Fruit fly (Drosophila melanogaster) whole organism, prepupa: ENCODE data around the gene NimB5.

Source experiments
- Blimp-1 ChIP-seq: fragments of 200-800 bp; sonication (Bioruptor generic); optimal IDR thresholded peaks from 3 replicates; lab custom pipeline; 2017; ENCODE audit warnings: missing biosample characterization, missing genetic modification characterization, mild to moderate bottlenecking, moderate library complexity, missing genetic modification reagents
- CG10631 ChIP-seq: fragments of 200-800 bp; sonication (Bioruptor generic); optimal IDR thresholded peaks from 2 replicates; lab custom pipeline; 2016; ENCODE audit warnings: missing biosample characterization, missing genetic modification characterization
- CG10669 ChIP-seq: fragments of 200-800 bp; sonication (Bioruptor generic); optimal IDR thresholded peaks from 3 replicates; lab custom pipeline; 2018; ENCODE audit warnings: missing biosample characterization, mild to moderate bottlenecking, missing genetic modification characterization, moderate library complexity
- CG11294 ChIP-seq: fragments of 200-800 bp; sonication (Bioruptor generic); IDR thresholded peaks from 2 replicates; pipeline ENCODE4 v1.3.6; 2022; ENCODE audit warnings: missing biosample characterization, missing genetic modification characterization
- CG11902 ChIP-seq: fragments of 200-800 bp; sonication (Bioruptor generic); optimal IDR thresholded peaks from 3 replicates; lab custom pipeline; 2016; ENCODE audit warnings: missing biosample characterization, missing genetic modification characterization
- CG15336 ChIP-seq: fragments of 200-800 bp; sonication (Bioruptor generic); IDR thresholded peaks from 2 replicates; pipeline ENCODE4 v1.3.6; 2022; ENCODE audit warnings: missing biosample characterization, missing genetic modification characterization
- CG1621 ChIP-seq: fragments of 200-800 bp; sonication (Bioruptor generic); optimal IDR thresholded peaks from 3 replicates; lab custom pipeline; 2018; ENCODE audit warnings: missing biosample characterization, mild to moderate bottlenecking, missing genetic modification characterization
- CG3032 ChIP-seq: fragments of 200-800 bp; optimal IDR thresholded peaks from 2 replicates; lab custom pipeline; 2019; ENCODE audit warnings: missing biosample characterization, mild to moderate bottlenecking, missing genetic modification characterization, moderate library complexity
- CG32006 ChIP-seq: fragments of 200-800 bp; sonication (Bioruptor generic); optimal IDR thresholded peaks from 3 replicates; lab custom pipeline; 2017; ENCODE audit warnings: missing biosample characterization, mild to moderate bottlenecking, missing genetic modification characterization
- CG34406 ChIP-seq: fragments of 200-800 bp; sonication (Bioruptor generic); optimal IDR thresholded peaks from 3 replicates; lab custom pipeline; 2016; ENCODE audit warnings: missing biosample characterization, missing genetic modification characterization
- CG3919 ChIP-seq: fragments of 200-800 bp; sonication (Bioruptor generic); optimal IDR thresholded peaks from 3 replicates; lab custom pipeline; 2016; ENCODE audit warnings: missing biosample characterization, missing genetic modification characterization
- CG4318 ChIP-seq: fragments of 200-800 bp; sonication (Bioruptor generic); optimal IDR thresholded peaks from 3 replicates; lab custom pipeline; 2017; ENCODE audit warnings: missing biosample characterization, mild to moderate bottlenecking, missing genetic modification characterization
- CG6163 ChIP-seq: fragments of 200-800 bp; sonication (Bioruptor generic); IDR thresholded peaks from 3 replicates; pipeline ENCODE4 v1.3.6; 2022; ENCODE audit warnings: missing biosample characterization, missing genetic modification characterization
- CG6276 ChIP-seq: fragments of 200-800 bp; sonication (Bioruptor generic); optimal IDR thresholded peaks from 2 replicates; lab custom pipeline; 2017; ENCODE audit warnings: missing biosample characterization, mild to moderate bottlenecking, missing genetic modification characterization
- CG6792 ChIP-seq: fragments of 200-800 bp; sonication (Bioruptor generic); optimal IDR thresholded peaks from 3 replicates; lab custom pipeline; 2016; ENCODE audit warnings: missing biosample characterization, missing genetic modification characterization
- CG6808 ChIP-seq: fragments of 200-800 bp; sonication (Bioruptor generic); optimal IDR thresholded peaks from 3 replicates; lab custom pipeline; 2017; ENCODE audit warnings: missing biosample characterization, missing genetic modification characterization, mild to moderate bottlenecking, moderate library complexity, missing genetic modification reagents
- CG7368 ChIP-seq: fragments of 200-800 bp; sonication (Bioruptor generic); optimal IDR thresholded peaks from 3 replicates; lab custom pipeline; 2016; ENCODE audit warnings: missing biosample characterization, missing genetic modification characterization
- CG8119 ChIP-seq: fragments of 200-800 bp; sonication (Bioruptor generic); IDR thresholded peaks from 3 replicates; pipeline ENCODE4 v1.3.6; 2022; ENCODE audit warnings: missing biosample characterization, missing genetic modification characterization
- CG8319 ChIP-seq: fragments of 200-800 bp; sonication (Bioruptor generic); optimal IDR thresholded peaks from 3 replicates; lab custom pipeline; 2016; ENCODE audit warnings: missing biosample characterization, missing genetic modification characterization
- CG8632 ChIP-seq: fragments of 200-800 bp; sonication (Bioruptor generic); optimal IDR thresholded peaks from 3 replicates; lab custom pipeline; 2016; ENCODE audit warnings: missing biosample characterization, missing genetic modification characterization
- Eip75B ChIP-seq: fragments of 200-800 bp; sonication (Bioruptor generic); optimal IDR thresholded peaks from 3 replicates; lab custom pipeline; 2016; ENCODE audit warnings: missing biosample characterization, missing genetic modification characterization
- Eip78C ChIP-seq: fragments of 200-800 bp; sonication (Bioruptor generic); peaks from one replicate; lab custom pipeline; 2016; ENCODE audit warnings: missing biosample characterization, missing genetic modification characterization
- Eip93F ChIP-seq: fragments of 200-800 bp; sonication (Bioruptor generic); optimal IDR thresholded peaks from 2 replicates; lab custom pipeline; 2016; ENCODE audit warnings: missing biosample characterization, mild to moderate bottlenecking, missing genetic modification characterization
- Ets96B ChIP-seq: fragments of 200-800 bp; optimal IDR thresholded peaks from 2 replicates; lab custom pipeline; 2019; ENCODE audit warnings: missing biosample characterization, mild to moderate bottlenecking, missing genetic modification characterization, moderate library complexity
- Gug ChIP-seq: fragments of 200-800 bp; sonication (Bioruptor generic); IDR thresholded peaks from 2 replicates; pipeline ENCODE4 v1.3.6; 2022; ENCODE audit warnings: missing biosample characterization, missing genetic modification characterization
- Hr38 ChIP-seq: sonication (Bioruptor generic); optimal IDR thresholded peaks from 2 replicates; lab custom pipeline; 2016; ENCODE audit warnings: missing biosample characterization, missing genetic modification characterization
- Hr39 ChIP-seq: fragments of 200-800 bp; sonication (Bioruptor generic); optimal IDR thresholded peaks from 2 replicates; lab custom pipeline; 2016; ENCODE audit warnings: missing biosample characterization, missing genetic modification characterization
- Hr4 ChIP-seq: fragments of 200-800 bp; sonication (Bioruptor generic); optimal IDR thresholded peaks from 3 replicates; lab custom pipeline; 2016; ENCODE audit warnings: missing biosample characterization, missing genetic modification characterization
- Lpt ChIP-seq: fragments of 200-800 bp; sonication (Bioruptor generic); optimal IDR thresholded peaks from 3 replicates; lab custom pipeline; 2016; ENCODE audit warnings: missing biosample characterization, missing genetic modification characterization
- Met ChIP-seq: fragments of 200-800 bp; sonication (Bioruptor generic); optimal IDR thresholded peaks from 3 replicates; lab custom pipeline; 2016; ENCODE audit warnings: missing biosample characterization, missing genetic modification characterization
- Smox ChIP-seq: fragments of 200-800 bp; sonication (Bioruptor generic); optimal IDR thresholded peaks from 3 replicates; lab custom pipeline; 2016; ENCODE audit warnings: missing biosample characterization, missing genetic modification characterization
- Sox14 ChIP-seq: fragments of 200-800 bp; sonication (Bioruptor generic); optimal IDR thresholded peaks from 3 replicates; lab custom pipeline; 2016; ENCODE audit warnings: missing biosample characterization, missing genetic modification characterization
- achi ChIP-seq: fragments of 200-800 bp; sonication (Bioruptor generic); optimal IDR thresholded peaks from 3 replicates; lab custom pipeline; 2016; ENCODE audit warnings: missing biosample characterization, missing genetic modification characterization
- acj6 ChIP-seq: fragments of 200-800 bp; sonication (Bioruptor generic); optimal IDR thresholded peaks from 3 replicates; lab custom pipeline; 2016; ENCODE audit warnings: missing biosample characterization, missing genetic modification characterization
- cyc ChIP-seq: fragments of 200-800 bp; sonication (Bioruptor generic); optimal IDR thresholded peaks from 3 replicates; lab custom pipeline; 2016; ENCODE audit warnings: missing biosample characterization, missing genetic modification characterization
- dac ChIP-seq: fragments of 200-800 bp; sonication (Bioruptor generic); optimal IDR thresholded peaks from 2 replicates; lab custom pipeline; 2017; ENCODE audit warnings: missing biosample characterization, mild to moderate bottlenecking, missing genetic modification characterization
- eg ChIP-seq: fragments of 200-800 bp; sonication (Bioruptor generic); IDR thresholded peaks from 3 replicates; pipeline ENCODE4 v1.3.6; 2022; ENCODE audit warnings: missing biosample characterization, missing genetic modification characterization
- esn ChIP-seq: fragments of 200-800 bp; sonication (Bioruptor generic); optimal IDR thresholded peaks from 2 replicates; lab custom pipeline; 2016; ENCODE audit warnings: missing biosample characterization, mild to moderate bottlenecking, missing genetic modification characterization, moderate library complexity
- fd59A ChIP-seq: fragments of 200-800 bp; sonication (Bioruptor generic); optimal IDR thresholded peaks from 2 replicates; lab custom pipeline; 2017; ENCODE audit warnings: missing biosample characterization, mild to moderate bottlenecking, missing genetic modification characterization, missing genetic modification reagents
- fd85E ChIP-seq: fragments of 200-800 bp; sonication (Bioruptor generic); optimal IDR thresholded peaks from 3 replicates; lab custom pipeline; 2016; ENCODE audit warnings: missing biosample characterization, missing genetic modification characterization
- lz ChIP-seq: fragments of 200-800 bp; sonication (Bioruptor generic); optimal IDR thresholded peaks from 3 replicates; lab custom pipeline; 2016; ENCODE audit warnings: missing biosample characterization, missing genetic modification characterization
- net ChIP-seq: fragments of 200-800 bp; sonication (Bioruptor generic); optimal IDR thresholded peaks from 3 replicates; lab custom pipeline; 2016; ENCODE audit warnings: missing biosample characterization, missing genetic modification characterization
- pdm3 ChIP-seq: fragments of 200-800 bp; sonication (Bioruptor generic); optimal IDR thresholded peaks from 3 replicates; lab custom pipeline; 2016; ENCODE audit warnings: missing biosample characterization, missing genetic modification characterization
- spab ChIP-seq: fragments of 200-800 bp; sonication (Bioruptor generic); optimal IDR thresholded peaks from 2 replicates; lab custom pipeline; 2017; ENCODE audit warnings: missing biosample characterization, mild to moderate bottlenecking, missing genetic modification characterization, missing genetic modification reagents
- ss ChIP-seq, 2 experiments: fragments of 200-800 bp; sonication (Bioruptor generic); optimal IDR thresholded peaks; 2 replicates in 1 of 2; 3 replicates in 1 of 2; lab custom pipeline; 2017 to 2018; ENCODE audit warnings: mild to moderate bottlenecking in 2 of 2, missing biosample characterization in 2 of 2, missing genetic modification characterization in 2 of 2, moderate library complexity in 1 of 2
- svp ChIP-seq: fragments of 200-800 bp; sonication (Bioruptor generic); peaks from one replicate; lab custom pipeline; 2016; ENCODE audit warnings: missing biosample characterization, missing genetic modification characterization
- topi ChIP-seq: fragments of 200-800 bp; sonication (Bioruptor generic); optimal IDR thresholded peaks from 3 replicates; lab custom pipeline; 2016; ENCODE audit warnings: missing biosample characterization, missing genetic modification characterization
- vri ChIP-seq: fragments of 200-800 bp; sonication (Bioruptor generic); optimal IDR thresholded peaks from 3 replicates; lab custom pipeline; 2016; ENCODE audit warnings: missing biosample characterization, mild to moderate bottlenecking, missing genetic modification characterization

Gene NimB5

DNA sequence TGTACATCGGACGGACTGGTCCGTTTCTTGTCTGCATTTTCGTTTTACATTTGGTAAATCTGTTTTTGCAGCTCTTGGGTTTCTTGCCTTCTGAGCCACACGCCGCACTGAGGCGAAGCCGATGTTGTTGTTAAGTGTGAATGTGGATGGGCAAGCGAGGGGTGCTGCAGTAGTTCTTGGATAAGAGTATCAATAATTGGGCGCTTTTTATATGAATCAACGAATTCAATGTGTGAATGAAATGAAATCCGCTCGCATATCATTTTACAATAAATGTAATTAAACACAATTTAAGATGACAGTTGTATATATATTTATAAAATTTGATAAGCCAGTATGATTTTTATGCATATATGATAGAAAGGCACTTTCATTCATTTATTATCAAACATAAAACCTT, 41.5 kb upstream of the NimB5 start:
- TF ChIP-seq lz, result no peak
- TF ChIP-seq fd59A, result no peak
- TF ChIP-seq CG6792 (GFP tag; lab: Kevin White, UChicago), result no peak
- TF ChIP-seq CG1621 (tag; lab: Kevin White, UChicago), result no peak
- TF ChIP-seq acj6 (GFP tag; lab: Kevin White, UChicago), result no peak
- TF ChIP-seq CG34406, result no peak
- no peak for TF ChIP-seq Hr38 (GFP tag; lab: Kevin White, UChicago)
- no peak for TF ChIP-seq CG6163 (GFP tag; lab: Robert Waterston, UW)
- TF ChIP-seq Hr39 (GFP tag; lab: Kevin White, UChicago), result no peak
- no peak for TF ChIP-seq Lpt (GFP tag; lab: Kevin White, UChicago)
- TF ChIP-seq CG10669 (GFP tag; lab: Kevin White, UChicago), result no peak
- TF ChIP-seq Smox, result no peak
- TF ChIP-seq CG6276 (GFP tag; lab: Kevin White, UChicago), result peak; percentile 63
- no peak for TF ChIP-seq CG3032 (tag; lab: Kevin White, UChicago)
- no peak for TF ChIP-seq CG4318 (GFP tag; lab: Kevin White, UChicago)
- TF ChIP-seq CG8119 (GFP tag; lab: Robert Waterston, UW), result no peak; the same call in 2 of the 3 replicates
- TF ChIP-seq CG11294 (GFP tag; lab: Robert Waterston, UW), result no peak
- no peak for TF ChIP-seq CG6808
- peak; percentile 12 for TF ChIP-seq CG32006
- no peak for TF ChIP-seq fd85E (GFP tag; lab: Kevin White, UChicago)
- TF ChIP-seq esn (GFP tag; lab: Kevin White, UChicago), result no peak
- no peak for TF ChIP-seq Sox14 (GFP tag; lab: Kevin White, UChicago)
- no peak for TF ChIP-seq Eip93F (GFP tag; lab: Kevin White, UChicago)
- TF ChIP-seq CG11902, result no peak
- no peak for TF ChIP-seq topi
- TF ChIP-seq CG8632 (GFP tag; lab: Kevin White, UChicago), result no peak
- TF ChIP-seq CG3919, result no peak
- peak; percentile 61 for TF ChIP-seq CG15336 (GFP tag; lab: Robert Waterston, UW)
- TF ChIP-seq achi (GFP tag; lab: Kevin White, UChicago), result no peak
- no peak for TF ChIP-seq ss (GFP tag; optimal IDR thresholded peaks at IDR 0.05; lab: Kevin White, UChicago)
- TF ChIP-seq pdm3 (GFP tag; lab: Kevin White, UChicago), result no peak
- TF ChIP-seq Gug (GFP tag; lab: Robert Waterston, UW), result no peak
- TF ChIP-seq dac (GFP tag; lab: Kevin White, UChicago), result no peak
- no peak for TF ChIP-seq CG8319 (GFP tag; lab: Kevin White, UChicago)
- peak; percentile 6 for TF ChIP-seq net (GFP tag; lab: Kevin White, UChicago)
- no peak for TF ChIP-seq eg (GFP tag; lab: Robert Waterston, UW)
- TF ChIP-seq CG10631 (GFP tag; lab: Kevin White, UChicago), result no peak
- no peak for TF ChIP-seq CG7368 (GFP tag; lab: Kevin White, UChicago)
- peak; percentile 55 for TF ChIP-seq Eip78C (GFP tag; lab: Kevin White, UChicago)
- TF ChIP-seq Met (GFP tag; lab: Kevin White, UChicago), result no peak

DNA sequence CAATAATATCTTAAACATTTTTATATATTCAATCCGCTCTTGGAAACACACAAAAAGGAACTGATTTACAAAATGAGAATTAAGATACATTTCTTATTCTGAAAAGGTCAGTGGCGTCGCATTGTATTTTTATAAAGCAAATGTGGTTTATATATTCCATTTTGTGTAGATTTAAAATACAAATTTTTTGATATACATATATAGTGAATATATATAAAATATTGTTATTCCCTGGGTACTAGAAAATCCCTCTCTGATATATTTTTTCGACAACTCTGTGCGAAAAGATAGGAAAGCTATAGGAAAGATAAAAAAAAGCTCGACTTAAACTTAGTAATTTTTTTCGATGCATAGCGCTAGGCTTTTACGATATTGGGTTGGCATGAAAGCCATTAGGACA, 38.7 kb upstream of the NimB5 start, which contains the start of gene CG42711:
Gene CG42711, minus strand, starts transcription at position 45 of the 400 bp plus-strand sequence.
- TF ChIP-seq CG1621 (tag; lab: Kevin White, UChicago), result no peak
- no peak for TF ChIP-seq esn (GFP tag; lab: Kevin White, UChicago)
- no peak for TF ChIP-seq CG4318 (GFP tag; lab: Kevin White, UChicago)
- peak; percentile 10 for TF ChIP-seq pdm3 (GFP tag; lab: Kevin White, UChicago)
- no peak for TF ChIP-seq Hr39 (GFP tag; lab: Kevin White, UChicago)
- no peak for TF ChIP-seq Eip75B (GFP tag; lab: Kevin White, UChicago)
- TF ChIP-seq acj6 (GFP tag; lab: Kevin White, UChicago), result peak; percentile 37
- TF ChIP-seq CG10631 (GFP tag; lab: Kevin White, UChicago), result peak; percentile 12
- no peak for TF ChIP-seq CG7368 (GFP tag; lab: Kevin White, UChicago)
- peak; percentile 18 for TF ChIP-seq net (GFP tag; lab: Kevin White, UChicago)
- no peak for TF ChIP-seq vri (GFP tag; lab: Kevin White, UChicago)
- peak; percentile 22; the same call in 1 of the 2 replicates for TF ChIP-seq CG11294 (GFP tag; lab: Robert Waterston, UW)
- peak; percentile 30 for TF ChIP-seq Hr4 (GFP tag; lab: Kevin White, UChicago)
- TF ChIP-seq achi (GFP tag; lab: Kevin White, UChicago), result peak; percentile 18
- TF ChIP-seq Met (GFP tag; lab: Kevin White, UChicago), result no peak
- no peak for TF ChIP-seq CG32006
- no peak for TF ChIP-seq Ets96B (tag; lab: Kevin White, UChicago)
- TF ChIP-seq Blimp-1 (GFP tag; lab: Kevin White, UChicago), result no peak
- TF ChIP-seq Lpt (GFP tag; lab: Kevin White, UChicago), result no peak
- peak; percentile 73 for TF ChIP-seq CG8119 (GFP tag; lab: Robert Waterston, UW)
- peak; percentile 34 for TF ChIP-seq CG6276 (GFP tag; lab: Kevin White, UChicago)
- TF ChIP-seq ss (GFP tag; optimal IDR thresholded peaks at IDR 0.05; lab: Kevin White, UChicago), result no peak
- TF ChIP-seq svp (GFP tag; lab: Kevin White, UChicago), result peak; percentile 57
- TF ChIP-seq CG6163 (GFP tag; lab: Robert Waterston, UW), result no peak
- TF ChIP-seq CG34406, result peak; percentile 5
- TF ChIP-seq spab (GFP tag; lab: Kevin White, UChicago), result no peak
- TF ChIP-seq fd59A, result no peak
- no peak for TF ChIP-seq lz
- TF ChIP-seq Gug (GFP tag; lab: Robert Waterston, UW), result no peak
- peak; percentile 69 for TF ChIP-seq Eip78C (GFP tag; lab: Kevin White, UChicago)
- no peak for TF ChIP-seq cyc (GFP tag; lab: Kevin White, UChicago)
